Worm (Caenorhabditis elegans) whole organism, L3 larva: ENCODE data around the gene F22B5.10.

Source experiments
- lsy-12 ChIP-seq: sonication (generic microtip); optimal IDR thresholded peaks from 2 replicates; lab custom pipeline; 2016; ENCODE audit warnings: mild to moderate bottlenecking, missing genetic modification characterization, missing compliant biosample characterization
- tbx-2 ChIP-seq: sonication (generic microtip); optimal IDR thresholded peaks from 2 replicates; lab custom pipeline; 2016; ENCODE audit warnings: mild to moderate bottlenecking, missing genetic modification characterization, missing compliant biosample characterization
- unc-62 ChIP-seq: fragments of 150-350 bp; sonication (generic microtip); optimal IDR thresholded peaks from 4 replicates; lab custom pipeline; 2014; ENCODE audit warnings: missing biosample characterization, missing genetic modification reagents, missing genetic modification characterization

- TF ChIP-seq tbx-2 (tag; lab: Kevin White, UChicago) (no peak), unc-62 (GFP tag; lab: Kevin White, UChicago) (no peak), lsy-12 (tag; lab: Kevin White, UChicago) (no peak)
Observed at ce11 chrII:8496184-8496583, 29.2 kb downstream of the F22B5.10 start.
